Worm (Caenorhabditis elegans) whole organism, mixed stage, embryonic: ENCODE data around the gene T03D8.6.

Experiments
- unc-39 ChIP-seq: fragments of 150-350 bp; optimal IDR thresholded peaks from 2 replicates; lab custom pipeline; 2014; ENCODE audit warnings: missing biosample characterization, missing genetic modification characterization
- unc-62 ChIP-seq: fragments of 150-350 bp; optimal IDR thresholded peaks from 2 replicates; lab custom pipeline; 2014; ENCODE audit warnings: missing biosample characterization, missing genetic modification reagents, missing genetic modification characterization
- ztf-11 ChIP-seq: fragments of 150-350 bp; optimal IDR thresholded peaks from 2 replicates; lab custom pipeline; 2014; ENCODE audit warnings: missing biosample characterization, missing genetic modification characterization

ce11 chrV:20793761-20794160 lies 26.4 kb downstream of the T03D8.6 start:
- TF ChIP-seq unc-39 (tag; lab: Kevin White, UChicago): no peak
- no peak for TF ChIP-seq ztf-11 (tag; lab: Kevin White, UChicago)
- TF ChIP-seq unc-62 (GFP tag; lab: Kevin White, UChicago): peak; percentile 18
